Worm (Caenorhabditis elegans) whole organism, late embryonic: ENCODE data around the gene T01D3.3.

ENCODE experiments used
- ama-1 ChIP-seq: fragments of 150-350 bp; optimal IDR thresholded peaks from 2 replicates; lab custom pipeline; 2014
- ceh-19 ChIP-seq: fragments of 200-800 bp; sonication (Bioruptor generic); optimal IDR thresholded peaks from 2 replicates; lab custom pipeline; 2018; ENCODE audit warnings: mild to moderate bottlenecking, missing genetic modification characterization, missing compliant biosample characterization
- che-1 ChIP-seq: sonication (generic microtip); optimal IDR thresholded peaks from 2 replicates; lab custom pipeline; 2016; ENCODE audit warnings: mild to moderate bottlenecking, missing genetic modification characterization, missing compliant biosample characterization
- pax-1 ChIP-seq: fragments of 150-350 bp; optimal IDR thresholded peaks from 2 replicates; lab custom pipeline; 2014; ENCODE audit warnings: missing biosample characterization, missing genetic modification characterization
- sox-2 ChIP-seq: fragments of 200-800 bp; sonication (Bioruptor generic); IDR thresholded peaks from 2 replicates; pipeline ENCODE4 v1.3.6; 2022; ENCODE audit warnings: missing genetic modification reagents, missing genetic modification characterization, missing compliant biosample characterization

- no peak for TF ChIP-seq ama-1 (lab: Kevin White, UChicago)
- TF ChIP-seq ceh-19 = no peak
- no peak for TF ChIP-seq pax-1
- no peak for TF ChIP-seq che-1 (tag; lab: Kevin White, UChicago)
- no peak for TF ChIP-seq sox-2
These were observed 34.3 kb downstream of the T01D3.3 start, which contains the start of gene irg-5 for ce11 chrV:13738374-13738773.
